Fruit fly (Drosophila melanogaster): Measurements from ENCODE around the gene CG34170.

Gene CG34170

DNA sequence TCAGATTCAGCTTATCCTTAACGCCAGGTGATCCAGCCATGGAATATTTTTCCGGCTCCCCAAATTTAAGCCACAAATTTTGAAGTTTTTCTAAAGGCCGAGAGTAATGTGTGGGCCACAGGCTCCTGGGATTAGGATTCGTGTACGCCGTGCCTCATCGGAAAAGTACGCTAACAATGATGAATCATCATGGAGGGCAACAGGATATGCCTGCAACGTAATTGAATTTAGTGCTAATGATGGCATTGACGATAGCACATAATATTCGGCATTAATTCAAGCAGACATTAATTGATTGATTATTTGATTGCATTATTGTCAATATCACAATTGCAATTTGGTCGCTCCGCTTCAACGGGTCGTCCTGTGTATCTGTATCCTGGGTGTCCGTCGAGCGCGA lies at the start of gene CG34170:
Gene CG34170 (minus strand): TSS at position 101 of the 400 bp plus-strand sequence.
- no peak for TF ChIP-seq CG17359 (tag; optimal IDR thresholded peaks at IDR 0.05)
- no peak for TF ChIP-seq CG10959 (GFP tag; IDR thresholded peaks at IDR 0.05)
- TF ChIP-seq MESR4 (GFP tag; optimal IDR thresholded peaks at IDR 0.05), result no peak
- no peak for TF ChIP-seq lov (optimal IDR thresholded peaks at IDR 0.05)
- no peak for TF ChIP-seq lov (GFP tag; IDR thresholded peaks at IDR 0.05)
- TF ChIP-seq CG9817 (tag; optimal IDR thresholded peaks at IDR 0.05), result no peak
- no peak for TF ChIP-seq eve (GFP tag; optimal IDR thresholded peaks at IDR 0.05)
- no peak for TF ChIP-seq Scr (GFP tag; IDR thresholded peaks at IDR 0.05; ENCODE audit: partially characterized antibody)
- no peak for TF ChIP-seq CG6813 (GFP tag; optimal IDR thresholded peaks at IDR 0.05)
- no peak for TF ChIP-seq CG4360 (GFP tag; IDR thresholded peaks at IDR 0.05)
- no peak for TF ChIP-seq CG8281 (tag; optimal IDR thresholded peaks at IDR 0.05)
- TF ChIP-seq CG12942 (GFP tag; optimal IDR thresholded peaks at IDR 0.05), result no peak
- no peak for TF ChIP-seq CG3065 (GFP tag; optimal IDR thresholded peaks at IDR 0.05)
- no peak for TF ChIP-seq lab (GFP tag; optimal IDR thresholded peaks at IDR 0.05)
- no peak for TF ChIP-seq Hey (tag; optimal IDR thresholded peaks at IDR 0.05)
- no peak for TF ChIP-seq CG6254 (GFP tag; optimal IDR thresholded peaks at IDR 0.05)
- no peak for TF ChIP-seq CG13296 (GFP tag; optimal IDR thresholded peaks at IDR 0.05)

DNA sequence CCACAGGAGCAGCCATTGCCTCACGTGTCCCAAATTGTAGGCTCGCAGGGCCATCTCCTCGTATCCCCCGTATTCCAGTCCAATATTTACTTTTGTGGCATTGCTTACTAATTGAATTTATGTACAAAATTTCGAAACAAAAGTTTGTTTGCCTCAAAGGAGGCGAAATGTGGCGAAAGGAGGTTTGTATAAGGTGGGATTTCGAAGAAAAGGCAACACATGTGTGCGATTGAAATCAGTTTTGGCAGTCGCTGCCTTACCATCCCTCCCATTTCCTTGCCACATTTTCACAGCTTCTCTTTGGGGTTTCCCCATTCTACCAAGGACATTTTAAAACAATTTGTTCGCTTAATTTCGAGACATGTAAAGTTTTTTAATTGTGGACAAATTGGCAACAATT lies 9.0 kb upstream of the CG34170 start, which contains the start of gene CG45691:
Gene CG45691 (minus strand): TSS at position 101 of the 400 bp plus-strand sequence.
- TF ChIP-seq Aef1 (GFP tag; IDR thresholded peaks at IDR 0.05), result no peak
- peak; percentile 22 for TF ChIP-seq Ets65A (GFP tag)
- TF ChIP-seq Mad (GFP tag; optimal IDR thresholded peaks at IDR 0.05), result no peak

DNA sequence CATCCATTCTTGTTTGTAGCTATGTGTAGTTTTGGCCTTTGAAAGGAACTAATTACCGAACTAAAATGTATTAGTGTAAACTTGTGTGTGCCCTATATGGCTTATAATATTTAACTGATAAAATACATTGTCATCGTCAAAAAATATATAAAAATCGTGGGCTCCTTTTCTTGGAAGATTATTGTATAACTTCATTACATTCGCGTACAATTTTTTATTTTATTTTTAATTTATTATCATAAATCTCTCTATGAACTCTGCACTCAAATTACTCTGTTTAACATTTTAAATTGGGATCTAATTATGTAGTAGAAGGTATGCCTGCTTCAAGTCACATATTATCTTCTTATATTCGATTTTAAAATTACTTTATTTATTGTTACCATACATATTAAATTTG lies 19.5 kb downstream of the CG34170 start, which contains the start of gene CG6380:
Gene CG6380 (minus strand): TSS at position 101 of the 400 bp plus-strand sequence.
- no peak for TF ChIP-seq seq (GFP tag; IDR thresholded peaks at IDR 0.05)
- no peak for TF ChIP-seq CG30431 (GFP tag; optimal IDR thresholded peaks at IDR 0.05)
- TF ChIP-seq CG6765 (GFP tag; optimal IDR thresholded peaks at IDR 0.05), result no peak
- TF ChIP-seq scrt (GFP tag; optimal IDR thresholded peaks at IDR 0.05), result no peak
- no peak for TF ChIP-seq grau (tag; optimal IDR thresholded peaks at IDR 0.05)
- TF ChIP-seq Fer2 (tag; optimal IDR thresholded peaks at IDR 0.05), result no peak
- no peak for TF ChIP-seq tgo (GFP tag; IDR thresholded peaks at IDR 0.05)
- no peak for TF ChIP-seq lilli (GFP tag; optimal IDR thresholded peaks at IDR 0.05)
- no peak for TF ChIP-seq p53 (GFP tag; optimal IDR thresholded peaks at IDR 0.05)
- no peak for TF ChIP-seq luna (GFP tag; optimal IDR thresholded peaks at IDR 0.05)
- TF ChIP-seq peb (GFP tag; IDR thresholded peaks at IDR 0.05), result no peak
- no peak for TF ChIP-seq mam (GFP tag; optimal IDR thresholded peaks at IDR 0.05)
- no peak for TF ChIP-seq YL-1 (GFP tag; optimal IDR thresholded peaks at IDR 0.05)
- TF ChIP-seq CG13894 (tag; optimal IDR thresholded peaks at IDR 0.05), result no peak
- TF ChIP-seq CG2875 (GFP tag; optimal IDR thresholded peaks at IDR 0.05), result no peak
- no peak for TF ChIP-seq CG7745 (tag; optimal IDR thresholded peaks at IDR 0.05)
- no peak for TF ChIP-seq hb (GFP tag; IDR thresholded peaks at IDR 0.05; ENCODE audit: partially characterized antibody)
- TF ChIP-seq CG6689 (GFP tag; IDR thresholded peaks at IDR 0.05), result no peak
- no peak for TF ChIP-seq Hr39 (optimal IDR thresholded peaks at IDR 0.05)
- TF ChIP-seq NC2α (GFP tag; optimal IDR thresholded peaks at IDR 0.05), result no peak

Data from whole organism, embryonic.